Fruit fly (Drosophila melanogaster) Kc167 (cell line): Measurements from ENCODE around the gene inaE.

ENCODE experiments used
- h ChIP-seq: fragments of >200 bp; optimal IDR thresholded peaks from 3 replicates; lab custom pipeline; 2018; ENCODE audit warnings: missing external identifiers
- ttk ChIP-seq: sonication (Bioruptor generic); optimal IDR thresholded peaks from 2 replicates; lab custom pipeline; 2017; ENCODE audit warnings: missing external identifiers

DNA sequence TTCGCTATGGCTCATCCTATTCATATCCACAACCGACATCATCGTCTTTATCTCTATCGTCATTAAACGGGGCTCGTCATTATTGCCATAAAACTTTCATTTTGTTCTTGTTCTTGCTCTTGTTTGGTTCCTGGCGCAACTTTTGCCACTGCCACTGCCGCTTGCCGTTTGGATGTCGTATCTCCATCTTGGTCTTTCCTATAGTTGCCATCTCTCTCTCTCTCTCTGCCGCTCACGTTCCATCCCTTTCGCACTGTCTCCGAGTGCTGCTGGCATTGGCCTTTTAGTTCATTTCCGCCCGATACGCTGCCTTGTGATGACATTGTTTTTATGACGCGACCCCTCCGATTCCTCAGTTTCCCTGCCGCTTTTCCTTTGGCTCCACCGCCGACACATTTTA is 8.9 kb downstream of the inaE start:
- TF ChIP-seq ttk (lab: Kevin White, UChicago) (no peak), h (lab: Kevin White, UChicago) (no peak)
